Worm (Caenorhabditis elegans): ENCODE measurements around the gene T28D9.11.
A peak's percentile ranks its signal among the peaks of the same experiment; 100 is the strongest.

The T28D9.11 gene

ce11 chrII:6523940-6524339 is 32.1 kb upstream of the T28D9.11 start:
- TF ChIP-seq flh-1 (GFP tag; optimal IDR thresholded peaks at IDR 0.05), result no peak
- TF ChIP-seq pha-4 (tag; optimal IDR thresholded peaks at IDR 0.05), result no peak
- no peak for TF ChIP-seq unc-120 (tag; optimal IDR thresholded peaks at IDR 0.05; ENCODE audit: poor library complexity, severe bottlenecking)
- no peak for TF ChIP-seq hlh-1 (tag; optimal IDR thresholded peaks at IDR 0.05)
- TF ChIP-seq mls-2 (tag; optimal IDR thresholded peaks at IDR 0.05), result no peak
- TF ChIP-seq unc-62 (GFP tag; optimal IDR thresholded peaks at IDR 0.05), result no peak
- no peak for TF ChIP-seq nhr-237 (tag; optimal IDR thresholded peaks at IDR 0.05)
- no peak for TF ChIP-seq M03D4.4 (tag; optimal IDR thresholded peaks at IDR 0.05)
- TF ChIP-seq nhr-28 (tag; optimal IDR thresholded peaks at IDR 0.05), result no peak
- TF ChIP-seq nhr-76 (tag; optimal IDR thresholded peaks at IDR 0.05), result no peak
- no peak for TF ChIP-seq unc-39 (tag; optimal IDR thresholded peaks at IDR 0.05)
- TF ChIP-seq elt-3 (tag; optimal IDR thresholded peaks at IDR 0.05), result no peak
- TF ChIP-seq sem-2 (GFP tag; optimal IDR thresholded peaks at IDR 0.05), result no peak
- TF ChIP-seq ceh-39 (tag; optimal IDR thresholded peaks at IDR 0.05), result no peak
- no peak for TF ChIP-seq lin-32 (GFP tag; optimal IDR thresholded peaks at IDR 0.05)
- no peak for TF ChIP-seq lin-13 (tag; optimal IDR thresholded peaks at IDR 0.05)
- no peak for TF ChIP-seq ces-1 (GFP tag; optimal IDR thresholded peaks at IDR 0.05)
- TF ChIP-seq mep-1 (tag; optimal IDR thresholded peaks at IDR 0.05), result no peak
- TF ChIP-seq elt-1 (tag; optimal IDR thresholded peaks at IDR 0.05; ENCODE audit: borderline replicate concordance, insufficient read depth), result no peak

- TF ChIP-seq mep-1 (tag; optimal IDR thresholded peaks at IDR 0.05), result peak; percentile 50
- TF ChIP-seq nhr-2 (tag; optimal IDR thresholded peaks at IDR 0.05), result peak; percentile 96
- TF ChIP-seq mls-2 (tag; optimal IDR thresholded peaks at IDR 0.05), result peak; percentile 73
- no peak for TF ChIP-seq ceh-39 (tag; optimal IDR thresholded peaks at IDR 0.05)
- peak; percentile 25 for TF ChIP-seq cnd-1 (tag; optimal IDR thresholded peaks at IDR 0.05)
- peak; percentile 40 for TF ChIP-seq ham-2 (GFP tag; optimal IDR thresholded peaks at IDR 0.05)
- TF ChIP-seq unc-62 (GFP tag; optimal IDR thresholded peaks at IDR 0.05), result peak; percentile 58
- peak; percentile 31 for TF ChIP-seq M03D4.4 (tag; optimal IDR thresholded peaks at IDR 0.05)
- TF ChIP-seq flh-1 (GFP tag; optimal IDR thresholded peaks at IDR 0.05), result no peak
- TF ChIP-seq hlh-1 (tag; optimal IDR thresholded peaks at IDR 0.05), result peak; percentile 41
- no peak for TF ChIP-seq elt-3 (tag; optimal IDR thresholded peaks at IDR 0.05)
- TF ChIP-seq unc-120 (tag; optimal IDR thresholded peaks at IDR 0.05; ENCODE audit: poor library complexity, severe bottlenecking), result peak; percentile 44
Measured at ce11 chrII:6522622-6523254, 30.9 kb upstream of the T28D9.11 start.

- no peak for TF ChIP-seq elt-3 (tag; optimal IDR thresholded peaks at IDR 0.05)
- TF ChIP-seq ces-1 (GFP tag; optimal IDR thresholded peaks at IDR 0.05), result no peak
- no peak for TF ChIP-seq lsy-2 (tag; optimal IDR thresholded peaks at IDR 0.05)
- no peak for TF ChIP-seq zip-8 (tag; optimal IDR thresholded peaks at IDR 0.05)
- no peak for TF ChIP-seq nhr-2 (tag; optimal IDR thresholded peaks at IDR 0.05)
- TF ChIP-seq unc-62 (GFP tag; optimal IDR thresholded peaks at IDR 0.05), result no peak
- TF ChIP-seq elt-1 (tag; optimal IDR thresholded peaks at IDR 0.05; ENCODE audit: borderline replicate concordance, insufficient read depth), result no peak
- no peak for TF ChIP-seq nhr-76 (tag; optimal IDR thresholded peaks at IDR 0.05)
- TF ChIP-seq tbx-8 (GFP tag; optimal IDR thresholded peaks at IDR 0.05), result no peak
- no peak for TF ChIP-seq ham-2 (GFP tag; optimal IDR thresholded peaks at IDR 0.05)
- TF ChIP-seq mep-1 (tag; optimal IDR thresholded peaks at IDR 0.05), result no peak
- TF ChIP-seq sem-2 (GFP tag; optimal IDR thresholded peaks at IDR 0.05), result no peak
- TF ChIP-seq ceh-39 (tag; optimal IDR thresholded peaks at IDR 0.05), result no peak
- no peak for TF ChIP-seq unc-39 (tag; optimal IDR thresholded peaks at IDR 0.05)
Measured at ce11 chrII:6521316-6521715, 29.5 kb upstream of the T28D9.11 start, which contains the start of gene toe-2. Gene toe-2 (minus strand): TSS chrII:6521385.

- TF ChIP-seq nhr-12 (tag; optimal IDR thresholded peaks at IDR 0.05) (no peak), lin-32 (GFP tag; optimal IDR thresholded peaks at IDR 0.05) (no peak), zip-8 (tag; optimal IDR thresholded peaks at IDR 0.05) (no peak), unc-39 (tag; optimal IDR thresholded peaks at IDR 0.05) (no peak), unc-62 (GFP tag; optimal IDR thresholded peaks at IDR 0.05) (no peak)
Measured at ce11 chrII:6520103-6520502, 28.3 kb upstream of the T28D9.11 start.

ce11 chrII:6519703-6520102 is 27.9 kb upstream of the T28D9.11 start:
- no peak for TF ChIP-seq nhr-2 (tag; optimal IDR thresholded peaks at IDR 0.05)
- TF ChIP-seq lsy-2 (tag; optimal IDR thresholded peaks at IDR 0.05), result peak; percentile 72
- no peak for TF ChIP-seq sptf-1 (tag; optimal IDR thresholded peaks at IDR 0.05)
- TF ChIP-seq ceh-39 (tag; optimal IDR thresholded peaks at IDR 0.05), result no peak
- TF ChIP-seq bed-3 (GFP tag; optimal IDR thresholded peaks at IDR 0.05), result no peak

All from whole organism, mixed stage, embryonic.